Fruit fly (Drosophila melanogaster) whole organism, wandering third instar larva: ENCODE measurements around the gene CG14355.

Experiments used
- Abd-B ChIP-seq: fragments of >200 bp; optimal IDR thresholded peaks from 2 replicates; lab custom pipeline; 2017; ENCODE audit warnings: missing biosample characterization, missing genetic modification characterization
- CG9705 ChIP-seq: fragments of 200-800 bp; sonication (Bioruptor generic); optimal IDR thresholded peaks from 2 replicates; lab custom pipeline; 2018; ENCODE audit warnings: missing biosample characterization, mild to moderate bottlenecking, missing genetic modification characterization
- CrebA ChIP-seq: fragments of 200-800 bp; sonication (Bioruptor generic); optimal IDR thresholded peaks from 2 replicates; lab custom pipeline; 2016; ENCODE audit warnings: missing biosample characterization, mild to moderate bottlenecking, missing genetic modification characterization, borderline replicate concordance
- Dif ChIP-seq: fragments of 200-275, 200-300 bp; sonication (Bioruptor generic); optimal IDR thresholded peaks from 2 replicates; lab custom pipeline; 2018; ENCODE audit warnings: missing biosample characterization, missing genetic modification characterization; ENCODE audit not compliant: partially characterized antibody
- HLH106 ChIP-seq: fragments of 200-800 bp; optimal IDR thresholded peaks from 3 replicates; lab custom pipeline; 2019; ENCODE audit warnings: missing biosample characterization, mild to moderate bottlenecking, missing genetic modification characterization, moderate library complexity
- Hnf4 ChIP-seq: fragments of 200-800 bp; sonication (Bioruptor generic); optimal IDR thresholded peaks from 2 replicates; lab custom pipeline; 2016; ENCODE audit warnings: missing biosample characterization, mild to moderate bottlenecking, missing genetic modification characterization
- Hr78 ChIP-seq: fragments of >200 bp; optimal IDR thresholded peaks from 2 replicates; lab custom pipeline; 2017; ENCODE audit warnings: missing biosample characterization, missing genetic modification characterization
- Hr83 ChIP-seq: fragments of 200-300 bp; sonication (Bioruptor generic); optimal IDR thresholded peaks from 2 replicates; lab custom pipeline; 2016; ENCODE audit warnings: missing biosample characterization, mild to moderate bottlenecking, missing genetic modification characterization, moderate library complexity; ENCODE audit not compliant: poor library complexity, severe bottlenecking
- Jra ChIP-seq: sonication (Bioruptor generic); optimal IDR thresholded peaks from 2 replicates; lab custom pipeline; 2016; ENCODE audit warnings: missing biosample characterization, missing genetic modification characterization
- Mio ChIP-seq: sonication (Bioruptor generic); optimal IDR thresholded peaks from 2 replicates; lab custom pipeline; 2016; ENCODE audit warnings: missing biosample characterization, missing genetic modification characterization
- OdsH ChIP-seq: fragments of 200-800 bp; sonication (Bioruptor generic); optimal IDR thresholded peaks from 2 replicates; lab custom pipeline; 2016; ENCODE audit warnings: missing biosample characterization, mild to moderate bottlenecking, missing genetic modification characterization
- Rel ChIP-seq, 2 experiments: fragments of 200-800 bp; sonication (Bioruptor generic) in 1 of 2; optimal IDR thresholded peaks; 2 replicates in 1 of 2; 3 replicates in 1 of 2; lab custom pipeline; 2016 to 2019; ENCODE audit warnings: mild to moderate bottlenecking in 2 of 2, missing biosample characterization in 2 of 2, missing genetic modification characterization in 2 of 2, moderate library complexity in 1 of 2
- Vsx2 ChIP-seq: fragments of 200-300, 225-300 bp; sonication (Bioruptor generic); optimal IDR thresholded peaks from 2 replicates; lab custom pipeline; 2018; ENCODE audit warnings: missing biosample characterization, missing genetic modification characterization; ENCODE audit not compliant: partially characterized antibody
- br ChIP-seq: fragments of 200-800 bp; sonication (Bioruptor generic); optimal IDR thresholded peaks from 2 replicates; lab custom pipeline; 2016; ENCODE audit warnings: missing biosample characterization, missing genetic modification characterization
- brk ChIP-seq: fragments of 200-800 bp; sonication (Bioruptor generic); optimal IDR thresholded peaks from 2 replicates; lab custom pipeline; 2016; ENCODE audit warnings: missing biosample characterization, mild to moderate bottlenecking, missing genetic modification characterization
- dl ChIP-seq, 2 experiments: fragments of 175-275, 200-275 bp in 1 of 2; fragments of 200-275 bp in 1 of 2; sonication (Bioruptor generic); optimal IDR thresholded peaks; lab custom pipeline; 2018; ENCODE audit warnings: mild to moderate bottlenecking in 2 of 2, missing biosample characterization in 2 of 2, missing genetic modification characterization in 2 of 2, moderate library complexity in 2 of 2; ENCODE audit not compliant: partially characterized antibody in 2 of 2, insufficient read depth in 1 of 2
- dsf ChIP-seq: sonication (Bioruptor generic); optimal IDR thresholded peaks from 2 replicates; lab custom pipeline; 2016; ENCODE audit warnings: missing biosample characterization, missing genetic modification characterization, borderline replicate concordance
- ey ChIP-seq: fragments of 200-800 bp; sonication (Bioruptor generic); optimal IDR thresholded peaks from 2 replicates; lab custom pipeline; 2016; ENCODE audit warnings: missing biosample characterization, missing genetic modification characterization
- foxo ChIP-seq, 2 experiments: fragments of 200-800 bp; sonication (Bioruptor generic); optimal IDR thresholded peaks; 2 replicates in 1 of 2; 3 replicates in 1 of 2; lab custom pipeline; 2016 to 2017; ENCODE audit warnings: missing biosample characterization in 2 of 2, missing genetic modification characterization in 2 of 2
- lola ChIP-seq: fragments of >200 bp; optimal IDR thresholded peaks from 2 replicates; lab custom pipeline; 2017; ENCODE audit warnings: missing biosample characterization, missing genetic modification characterization
- psq ChIP-seq: fragments of 200-800 bp; sonication (Bioruptor generic); optimal IDR thresholded peaks from 3 replicates; lab custom pipeline; 2017; ENCODE audit warnings: missing biosample characterization, mild to moderate bottlenecking, missing genetic modification characterization, moderate library complexity
- tai ChIP-seq: sonication (Bioruptor generic); optimal IDR thresholded peaks from 2 replicates; lab custom pipeline; 2016; ENCODE audit warnings: missing biosample characterization, missing genetic modification characterization

Gene CG14355

DNA sequence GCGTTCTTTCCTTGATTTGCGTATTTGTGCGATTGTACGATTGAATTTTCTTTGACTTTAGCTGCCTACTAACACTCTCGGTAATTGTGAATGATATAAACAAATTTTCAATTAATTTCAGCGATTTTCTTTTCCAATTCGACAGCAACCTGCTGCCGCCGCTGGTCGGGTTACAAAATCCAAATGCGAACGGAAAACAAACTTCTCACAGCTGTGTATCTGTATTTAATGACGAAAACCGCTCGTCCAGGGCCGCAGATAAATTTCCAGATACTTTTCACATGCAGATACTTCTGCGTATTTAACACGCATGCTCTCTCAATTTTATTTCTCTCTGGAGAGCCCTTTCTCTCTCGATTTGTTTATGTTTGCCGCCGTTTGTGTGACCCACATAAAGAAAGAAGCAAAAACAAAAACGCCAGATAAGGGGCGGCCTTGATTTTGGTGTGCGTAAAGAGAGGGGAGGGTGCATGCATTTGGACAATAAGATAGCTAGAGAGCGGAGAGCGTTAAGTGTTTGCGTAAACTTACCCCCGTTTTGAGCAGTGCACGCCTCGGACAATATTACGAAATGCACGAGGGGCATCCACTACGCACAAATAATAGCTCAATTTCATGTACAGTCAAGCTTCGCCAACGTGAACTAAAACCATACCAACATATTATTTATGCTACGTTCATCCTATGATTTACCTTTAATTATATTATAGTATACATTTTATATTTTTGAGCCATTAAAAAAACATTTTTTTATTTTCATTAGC, 43.4 kb downstream of the CG14355 start, which contains the start of gene CG12402 (continued):
- TF ChIP-seq dl (GFP tag; optimal IDR thresholded peaks at IDR 0.05; lab: Kevin White, UChicago; ENCODE audit: insufficient read depth in 1 of 2, partially characterized antibody in 2 of 2) (no peak), tai (GFP tag; lab: Kevin White, UChicago) (no peak)
- TF ChIP-seq, all 38 proteins: peak for 4

DNA sequence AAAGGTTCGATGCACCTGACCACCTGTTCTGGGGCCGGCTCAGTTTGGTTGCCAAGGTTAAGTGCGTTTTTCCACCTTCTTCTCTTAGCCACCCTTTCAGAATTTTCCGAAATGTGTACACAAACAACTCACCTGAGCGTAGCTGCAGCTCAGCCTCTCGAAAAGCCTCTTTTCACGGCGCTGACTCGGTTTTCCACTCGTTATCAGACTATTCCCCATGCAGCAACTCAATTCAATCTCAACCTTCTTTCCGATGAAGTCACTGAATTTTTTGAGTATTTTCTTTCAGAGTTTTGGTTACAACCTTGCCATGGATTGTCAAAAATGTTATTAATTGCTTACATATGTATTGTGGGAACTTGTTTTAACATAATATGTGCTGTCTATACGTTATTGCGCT, 44.1 kb downstream of the CG14355 start:
- no peak for TF ChIP-seq dsf (GFP tag; lab: Kevin White, UChicago)

DNA sequence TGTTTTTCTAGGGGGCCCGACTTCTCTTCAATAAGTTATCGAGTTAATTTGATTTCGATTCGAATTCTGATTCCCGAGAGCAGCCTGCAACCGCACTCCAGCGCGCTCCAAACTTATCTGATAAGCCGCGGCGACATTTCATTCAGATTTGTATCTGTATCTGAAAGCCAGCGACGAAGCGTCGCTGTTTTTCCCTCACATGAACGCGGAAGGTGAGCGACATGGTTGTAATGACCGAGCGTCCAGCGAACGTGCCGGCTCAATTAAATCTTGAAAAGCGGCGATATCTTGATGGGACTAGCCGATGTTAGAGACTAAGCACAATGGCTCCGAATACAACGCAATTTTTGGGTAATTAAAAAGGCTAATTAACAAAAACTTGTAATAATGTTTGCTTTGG, 48.7 kb downstream of the CG14355 start, which contains the start of gene PK1-R:
Gene PK1-R (minus strand): TSS at position 101 of the 400 bp plus-strand sequence.
- TF ChIP-seq CrebA (GFP tag; lab: Kevin White, UChicago) = no peak
- TF ChIP-seq tai (GFP tag; lab: Kevin White, UChicago) = no peak
- TF ChIP-seq OdsH (GFP tag; lab: Kevin White, UChicago) = no peak

DNA sequence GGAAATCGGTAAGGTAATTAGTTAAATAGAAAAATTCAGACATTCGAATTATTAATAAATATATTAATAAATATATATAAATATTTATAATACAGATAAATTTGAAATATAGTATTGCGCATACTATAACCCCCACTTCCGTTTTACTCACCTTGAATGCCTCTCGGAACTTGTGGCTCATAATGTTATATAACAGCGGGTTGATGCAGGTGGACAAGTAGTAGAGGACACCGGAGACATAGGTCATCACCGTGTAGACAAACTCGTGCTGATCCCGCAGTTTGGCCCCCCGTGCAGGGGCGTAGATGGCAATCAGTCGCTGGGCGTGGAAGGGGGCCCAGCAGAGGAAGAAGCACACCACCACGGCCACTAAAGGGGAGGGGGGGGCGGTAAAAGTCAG, 50.8 kb downstream of the CG14355 start:
- no peak for TF ChIP-seq Abd-B (GFP tag; lab: Kevin White, UChicago)
- no peak for TF ChIP-seq br (GFP tag; lab: Kevin White, UChicago)
- TF ChIP-seq Hr78 = no peak
- TF ChIP-seq brk = no peak
- no peak for TF ChIP-seq dsf (GFP tag; lab: Kevin White, UChicago)
- no peak for TF ChIP-seq CG9705 (GFP tag; lab: Kevin White, UChicago)
- no peak for TF ChIP-seq Mio (GFP tag; lab: Kevin White, UChicago)
- TF ChIP-seq Hr83 = no peak
- no peak for TF ChIP-seq psq
- no peak for TF ChIP-seq Vsx2
- no peak for TF ChIP-seq HLH106 (tag; lab: Kevin White, UChicago)

DNA sequence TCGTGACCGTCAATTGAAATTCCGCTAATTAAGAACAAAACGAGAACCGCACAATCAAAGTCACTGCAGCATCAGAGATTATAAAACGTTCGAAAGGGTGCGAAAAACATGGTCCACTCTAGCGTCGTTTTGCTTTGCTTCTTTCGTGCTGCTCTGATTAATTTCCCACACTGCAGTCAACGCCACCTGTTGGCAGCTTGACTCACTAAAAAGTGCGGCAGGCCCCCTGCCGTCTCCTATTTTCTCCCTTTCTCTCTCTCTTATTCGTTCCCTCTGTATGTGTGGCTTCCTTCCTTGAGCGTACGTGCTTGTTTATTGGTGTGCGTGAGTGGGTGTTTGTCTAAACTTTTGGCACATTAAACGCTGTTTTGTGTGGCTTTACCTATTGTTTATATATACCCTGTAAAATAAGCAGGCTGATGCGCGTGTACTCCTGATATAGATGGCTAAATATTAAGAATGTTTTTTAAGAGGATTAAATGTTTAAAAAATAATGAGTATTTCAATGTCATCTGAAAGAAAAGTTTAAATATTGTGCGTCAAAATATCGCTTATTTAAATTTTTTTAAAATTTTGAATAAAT, 53.1 kb downstream of the CG14355 start:
- no peak for TF ChIP-seq Jra (GFP tag; lab: Kevin White, UChicago)
- TF ChIP-seq Hnf4 = no peak
- no peak for TF ChIP-seq brk
- TF ChIP-seq foxo (GFP tag; optimal IDR thresholded peaks at IDR 0.05; lab: Kevin White, UChicago) = no peak
- no peak for TF ChIP-seq br (GFP tag; lab: Kevin White, UChicago)
- TF ChIP-seq CG9705 (GFP tag; lab: Kevin White, UChicago) = no peak
- TF ChIP-seq dsf (GFP tag; lab: Kevin White, UChicago) = no peak
- TF ChIP-seq Vsx2 = peak; percentile 57
- peak; percentile 48 for TF ChIP-seq Dif (GFP tag; lab: Kevin White, UChicago)
- no peak for TF ChIP-seq OdsH (GFP tag; lab: Kevin White, UChicago)
- TF ChIP-seq CrebA (GFP tag; lab: Kevin White, UChicago) = no peak
- no peak for TF ChIP-seq Rel (GFP tag; optimal IDR thresholded peaks at IDR 0.05; lab: Kevin White, UChicago)
- no peak for TF ChIP-seq Rel (tag; optimal IDR thresholded peaks at IDR 0.05; lab: Kevin White, UChicago)
- TF ChIP-seq ey (GFP tag; lab: Kevin White, UChicago) = no peak
- no peak for TF ChIP-seq lola (GFP tag; lab: Kevin White, UChicago)
- TF ChIP-seq tai (GFP tag; lab: Kevin White, UChicago) = peak; percentile 3
- TF ChIP-seq, all 38 proteins: peak for 3
